Fruit fly (Drosophila melanogaster) whole organism, embryonic: ENCODE results near the gene Gr98c.

ENCODE experiments used
- Adf1 ChIP-seq: fragments of 200-800 bp; sonication (Bioruptor generic); IDR thresholded peaks from 2 replicates; pipeline ENCODE4 v1.3.6; 2022; ENCODE audit warnings: missing biosample characterization, missing genetic modification characterization
- CG11695 ChIP-seq: fragments of 200-800 bp; sonication (Bioruptor generic); IDR thresholded peaks from 3 replicates; pipeline ENCODE4 v1.3.6; 2022; ENCODE audit warnings: missing biosample characterization, missing genetic modification characterization
- CG12219 ChIP-seq: fragments of 200-800 bp; sonication (Bioruptor generic); optimal IDR thresholded peaks from 3 replicates; lab custom pipeline; 2018; ENCODE audit warnings: missing biosample characterization, mild to moderate bottlenecking, missing genetic modification characterization
- CG14050 ChIP-seq: fragments of 200-800 bp; sonication (Bioruptor generic); IDR thresholded peaks from 3 replicates; pipeline ENCODE4 v1.3.6; 2022; ENCODE audit warnings: missing biosample characterization, missing genetic modification characterization
- CG32772 ChIP-seq: fragments of 200-800 bp; sonication (Bioruptor generic); IDR thresholded peaks from 2 replicates; pipeline ENCODE4 v1.3.6; 2022; ENCODE audit warnings: missing biosample characterization, missing genetic modification characterization
- CG33557 ChIP-seq: fragments of 200-800 bp; sonication (Bioruptor generic); optimal IDR thresholded peaks from 2 replicates; lab custom pipeline; 2019; ENCODE audit warnings: missing biosample characterization, mild to moderate bottlenecking, missing genetic modification characterization, moderate library complexity
- Dll ChIP-seq: fragments of 200-800 bp; sonication (Bioruptor generic); IDR thresholded peaks from 4 replicates; pipeline ENCODE4 v1.3.6; 2022; ENCODE audit warnings: missing biosample characterization, missing genetic modification characterization; ENCODE audit not compliant: partially characterized antibody
- sima ChIP-seq: fragments of 200-800 bp; sonication (Bioruptor generic); optimal IDR thresholded peaks from 2 replicates; lab custom pipeline; 2016; ENCODE audit warnings: missing biosample characterization, missing genetic modification characterization
- twi ChIP-seq: fragments of 200-800 bp; optimal IDR thresholded peaks from 2 replicates; lab custom pipeline; 2019; ENCODE audit warnings: missing biosample characterization, mild to moderate bottlenecking, missing genetic modification characterization, moderate library complexity

dm6 chr3R:27547378-27547949, 3.2 kb downstream of the Gr98c start:
- TF ChIP-seq CG11695 (no peak), Dll (GFP tag; lab: Robert Waterston, UW) (no peak), sima (GFP tag; lab: Kevin White, UChicago) (no peak), CG12219 (GFP tag; lab: Kevin White, UChicago) (no peak), CG14050 (no peak), Adf1 (GFP tag; lab: Robert Waterston, UW) (no peak), CG33557 (no peak), CG32772 (no peak), twi (tag; lab: Kevin White, UChicago) (no peak)
